Worm (Caenorhabditis elegans) whole organism, L4 larva: ENCODE data around the gene T01G6.10.

ENCODE experiments used
- R02D3.7 ChIP-seq: fragments of 150-350 bp; sonication (generic microtip); optimal IDR thresholded peaks from 3 replicates; lab custom pipeline; 2014; ENCODE audit warnings: missing biosample characterization, missing genetic modification characterization
- daf-8 ChIP-seq: fragments of 200-800 bp; sonication (Bioruptor generic); IDR thresholded peaks from 2 replicates; pipeline ENCODE4 v1.3.6; 2022; ENCODE audit warnings: missing genetic modification characterization, missing compliant biosample characterization
- dmd-9 ChIP-seq: fragments of 200-800 bp; sonication (Bioruptor generic); IDR thresholded peaks from 2 replicates; pipeline ENCODE4 v1.3.6; 2022; ENCODE audit warnings: missing genetic modification reagents, missing genetic modification characterization, missing compliant biosample characterization
- hlh-30 ChIP-seq: sonication (generic microtip); optimal IDR thresholded peaks from 2 replicates; lab custom pipeline; 2017; ENCODE audit warnings: antibody characterized with exemption, mild to moderate bottlenecking, missing genetic modification characterization, missing compliant biosample characterization; ENCODE audit not compliant: insufficient read depth
- mdt-29 ChIP-seq: fragments of 200-800 bp; sonication (Bioruptor generic); IDR thresholded peaks from 2 replicates; pipeline ENCODE4 v1.3.6; 2022; ENCODE audit warnings: missing genetic modification reagents, missing genetic modification characterization, missing compliant biosample characterization
- nhr-25 ChIP-seq: sonication (generic microtip); optimal IDR thresholded peaks from 2 replicates; lab custom pipeline; 2017; ENCODE audit warnings: missing genetic modification characterization, mild to moderate bottlenecking, missing compliant biosample characterization, antibody characterized with exemption, moderate library complexity, borderline replicate concordance; ENCODE audit not compliant: insufficient read depth
- ztf-11 ChIP-seq: fragments of 150-350 bp; optimal IDR thresholded peaks from 2 replicates; lab custom pipeline; 2014; ENCODE audit warnings: missing biosample characterization, missing genetic modification characterization

DNA sequence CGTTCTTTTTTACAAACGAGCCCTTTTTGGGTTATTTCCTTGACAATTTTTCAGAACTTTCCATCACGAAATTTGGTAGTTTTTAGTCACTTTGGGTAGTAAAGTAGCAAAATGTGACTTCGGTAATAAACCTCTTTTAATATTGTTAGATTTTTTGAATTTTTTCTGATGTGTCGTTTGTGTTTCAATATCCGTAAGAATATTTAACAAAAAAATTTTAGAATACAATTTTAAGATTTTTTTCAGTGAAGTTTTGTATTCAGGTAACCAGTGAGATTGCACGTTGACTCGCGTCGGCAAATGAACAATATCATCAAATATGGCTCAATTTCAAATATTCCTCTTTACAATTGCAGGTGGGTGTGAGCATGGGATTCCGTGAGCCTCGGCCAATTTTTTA is 30.4 kb downstream of the T01G6.10 start, which contains the start of gene srt-31:
- no peak for TF ChIP-seq hlh-30 (tag; lab: Kevin White, UChicago)
- TF ChIP-seq nhr-25 (tag; lab: Kevin White, UChicago), result no peak
- TF ChIP-seq daf-8 (GFP tag; lab: Robert Waterston, UW), result no peak
- no peak for TF ChIP-seq mdt-29 (GFP tag; lab: Robert Waterston, UW)
- no peak for TF ChIP-seq ztf-11 (tag; lab: Kevin White, UChicago)
- no peak for TF ChIP-seq R02D3.7 (tag; lab: Kevin White, UChicago)
- no peak for TF ChIP-seq dmd-9 (GFP tag; lab: Robert Waterston, UW)
